Fruit fly (Drosophila melanogaster) whole organism, pupa: Measurements from ENCODE around the gene CG31102.
A peak's percentile ranks its signal among the peaks of the same experiment; 100 is the strongest.

Experiments used
- CG10348 ChIP-seq: fragments of 200-800 bp; sonication (Bioruptor generic); IDR thresholded peaks from 2 replicates; pipeline ENCODE4 v1.3.6; 2022; ENCODE audit warnings: missing biosample characterization, missing genetic modification characterization
- CG12605 ChIP-seq: fragments of 200-800 bp; sonication (Bioruptor generic); IDR thresholded peaks from 2 replicates; pipeline ENCODE4 v1.3.6; 2022; ENCODE audit warnings: missing biosample characterization, missing genetic modification characterization
- CG13204 ChIP-seq: fragments of 200-800 bp; sonication (Bioruptor generic); optimal IDR thresholded peaks from 2 replicates; lab custom pipeline; 2018; ENCODE audit warnings: missing biosample characterization, mild to moderate bottlenecking, missing genetic modification characterization, moderate library complexity
- CG14655 ChIP-seq: fragments of 200-800 bp; sonication (Bioruptor generic); optimal IDR thresholded peaks from 3 replicates; lab custom pipeline; 2017; ENCODE audit warnings: mild to moderate bottlenecking, missing biosample characterization, missing genetic modification reagents, missing genetic modification characterization
- CG15710 ChIP-seq: fragments of 200-800 bp; sonication (Bioruptor generic); optimal IDR thresholded peaks from 2 replicates; lab custom pipeline; 2018; ENCODE audit warnings: missing biosample characterization, mild to moderate bottlenecking, missing genetic modification characterization, moderate library complexity
- CG17806 ChIP-seq: fragments of 200-800 bp; sonication (Bioruptor generic); optimal IDR thresholded peaks from 2 replicates; lab custom pipeline; 2018; ENCODE audit warnings: missing biosample characterization, mild to moderate bottlenecking, missing genetic modification characterization, moderate library complexity
- CG32121 ChIP-seq: fragments of 200-800 bp; sonication (Bioruptor generic); IDR thresholded peaks from 2 replicates; pipeline ENCODE4 v1.3.6; 2022; ENCODE audit warnings: missing biosample characterization, missing genetic modification characterization
- CG34367 ChIP-seq: fragments of 200-800 bp; sonication (Bioruptor generic); optimal IDR thresholded peaks from 2 replicates; lab custom pipeline; 2018; ENCODE audit warnings: missing biosample characterization, mild to moderate bottlenecking, missing genetic modification characterization
- CG4496 ChIP-seq: fragments of 200-800 bp; sonication (Bioruptor generic); IDR thresholded peaks from 3 replicates; pipeline ENCODE4 v1.3.6; 2022; ENCODE audit warnings: missing biosample characterization, missing genetic modification characterization
- CG8159 ChIP-seq: fragments of 200-800 bp; sonication (Bioruptor generic); optimal IDR thresholded peaks from 3 replicates; lab custom pipeline; 2018; ENCODE audit warnings: missing biosample characterization, mild to moderate bottlenecking, missing genetic modification characterization, moderate library complexity
- CG8301 ChIP-seq: fragments of 200-800 bp; sonication (Bioruptor generic); optimal IDR thresholded peaks from 2 replicates; lab custom pipeline; 2018; ENCODE audit warnings: missing biosample characterization, mild to moderate bottlenecking, missing genetic modification characterization
- CG9948 ChIP-seq: fragments of 200-800 bp; sonication (Bioruptor generic); optimal IDR thresholded peaks from 2 replicates; lab custom pipeline; 2018; ENCODE audit warnings: missing biosample characterization, mild to moderate bottlenecking, missing genetic modification characterization, moderate library complexity
- D1 ChIP-seq: fragments of 200-800 bp; sonication (Bioruptor generic); optimal IDR thresholded peaks from 2 replicates; lab custom pipeline; 2018; ENCODE audit warnings: missing biosample characterization, mild to moderate bottlenecking, missing genetic modification characterization, moderate library complexity
- EcR ChIP-seq: fragments of 200-800 bp; sonication (Bioruptor generic); optimal IDR thresholded peaks from 3 replicates; lab custom pipeline; 2019; ENCODE audit warnings: missing biosample characterization, missing genetic modification characterization, mild to moderate bottlenecking, moderate library complexity, missing genetic modification reagents
- Ets98B ChIP-seq: fragments of 200-800 bp; sonication (Bioruptor generic); IDR thresholded peaks from 2 replicates; pipeline ENCODE4 v1.3.6; 2022; ENCODE audit warnings: missing biosample characterization, missing genetic modification characterization
- Pif1A ChIP-seq: fragments of 200-800 bp; sonication (Bioruptor generic); optimal IDR thresholded peaks from 3 replicates; lab custom pipeline; 2016; ENCODE audit warnings: missing biosample characterization, missing genetic modification characterization
- Pif1B ChIP-seq: fragments of 200-800 bp; sonication (Bioruptor generic); optimal IDR thresholded peaks from 3 replicates; lab custom pipeline; 2016; ENCODE audit warnings: missing biosample characterization, missing genetic modification characterization
- Snoo ChIP-seq: fragments of 200-800 bp; sonication (Bioruptor generic); optimal IDR thresholded peaks from 3 replicates; lab custom pipeline; 2017; ENCODE audit warnings: missing biosample characterization, mild to moderate bottlenecking, missing genetic modification characterization, inconsistent platforms
- fd96Ca ChIP-seq: fragments of 200-800 bp; sonication (Bioruptor generic); IDR thresholded peaks from 3 replicates; pipeline ENCODE4 v1.3.6; 2022; ENCODE audit warnings: missing biosample characterization, missing genetic modification characterization
- gl ChIP-seq: fragments of 200-800 bp; sonication (Bioruptor generic); optimal IDR thresholded peaks from 2 replicates; lab custom pipeline; 2018; ENCODE audit warnings: missing biosample characterization, mild to moderate bottlenecking, missing genetic modification characterization
- rn ChIP-seq: fragments of 200-800 bp; sonication (Bioruptor generic); IDR thresholded peaks from 2 replicates; pipeline ENCODE4 v1.3.6; 2022; ENCODE audit warnings: missing biosample characterization, missing genetic modification characterization

CG31102 gene

dm6 chr3R:25277112-25277511 is 18.3 kb downstream of the CG31102 start, which contains the start of gene CG10513:
Gene CG10513 (minus strand): TSS chr3R:25277212.
- TF ChIP-seq Ets98B (GFP tag; lab: Robert Waterston, UW) (no peak), Pif1A (GFP tag; lab: Kevin White, UChicago) (no peak), gl (tag; lab: Kevin White, UChicago) (no peak), CG14655 (GFP tag; lab: Kevin White, UChicago) (no peak), CG9948 (tag; lab: Kevin White, UChicago) (no peak), CG34367 (tag; lab: Kevin White, UChicago) (no peak), CG8159 (tag; lab: Kevin White, UChicago) (no peak), rn (GFP tag; lab: Robert Waterston, UW) (no peak), fd96Ca (GFP tag; lab: Robert Waterston, UW) (no peak), Pif1B (no peak), EcR (no peak), CG4496 (GFP tag; lab: Robert Waterston, UW) (no peak), CG17806 (tag; lab: Kevin White, UChicago) (no peak), Snoo (tag; lab: Kevin White, UChicago) (no peak), CG8301 (tag; lab: Kevin White, UChicago) (no peak)

dm6 chr3R:25275276-25275675 is 20.1 kb downstream of the CG31102 start:
- no peak for TF ChIP-seq CG10348 (GFP tag; lab: Robert Waterston, UW)
- no peak for TF ChIP-seq CG34367 (tag; lab: Kevin White, UChicago)
- TF ChIP-seq D1 = no peak
- TF ChIP-seq Pif1B = no peak
- no peak for TF ChIP-seq CG8159 (tag; lab: Kevin White, UChicago)
- TF ChIP-seq CG17806 (tag; lab: Kevin White, UChicago) = no peak
- TF ChIP-seq CG8301 (tag; lab: Kevin White, UChicago) = no peak
- no peak for TF ChIP-seq CG9948 (tag; lab: Kevin White, UChicago)

dm6 chr3R:25273537-25273936 is 21.9 kb downstream of the CG31102 start, which contains the start of gene CG11878:
Gene CG11878 (plus strand): TSS chr3R:25273837.
- TF ChIP-seq CG8159 (tag; lab: Kevin White, UChicago) (no peak), EcR (no peak), Snoo (tag; lab: Kevin White, UChicago) (no peak)

- no peak for TF ChIP-seq CG13204
- TF ChIP-seq Snoo (tag; lab: Kevin White, UChicago) = no peak
- no peak for TF ChIP-seq CG17806 (tag; lab: Kevin White, UChicago)
- no peak for TF ChIP-seq CG10348 (GFP tag; lab: Robert Waterston, UW)
- no peak for TF ChIP-seq CG8159 (tag; lab: Kevin White, UChicago)
- TF ChIP-seq Pif1B = no peak
- TF ChIP-seq CG12605 (GFP tag; lab: Robert Waterston, UW) = no peak
- no peak for TF ChIP-seq fd96Ca (GFP tag; lab: Robert Waterston, UW)
- no peak for TF ChIP-seq CG15710 (tag; lab: Kevin White, UChicago)
- TF ChIP-seq EcR = no peak
- TF ChIP-seq CG9948 (tag; lab: Kevin White, UChicago) = no peak
Observed at dm6 chr3R:25269909-25270308, 25.5 kb downstream of the CG31102 start, which contains the start of the genes CG11889 and CG11891. Gene CG11889 (plus strand): TSS chr3R:25270209. Gene CG11891 (plus strand): TSS chr3R:25270209.

dm6 chr3R:25266751-25267150 is 28.6 kb downstream of the CG31102 start:
- TF ChIP-seq CG4496 (GFP tag; lab: Robert Waterston, UW) (no peak), CG15710 (tag; lab: Kevin White, UChicago) (no peak), CG14655 (GFP tag; lab: Kevin White, UChicago) (no peak), rn (GFP tag; lab: Robert Waterston, UW) (no peak), CG34367 (tag; lab: Kevin White, UChicago) (no peak), Pif1A (GFP tag; lab: Kevin White, UChicago) (no peak), CG32121 (GFP tag; lab: Robert Waterston, UW) (no peak), fd96Ca (GFP tag; lab: Robert Waterston, UW) (no peak), CG8159 (tag; lab: Kevin White, UChicago) (no peak), D1 (no peak)
- TF ChIP-seq, all 21 proteins: peak for 0

- TF ChIP-seq CG12605 (GFP tag; lab: Robert Waterston, UW) = peak; percentile 51; the same call in 1 of the 2 replicates
- TF ChIP-seq CG14655 (GFP tag; lab: Kevin White, UChicago) = no peak
- no peak for TF ChIP-seq CG8159 (tag; lab: Kevin White, UChicago)
Observed at dm6 chr3R:25265589-25266201, 29.7 kb downstream of the CG31102 start, which contains the start of the genes GlnRS and RIOK2. Gene GlnRS (minus strand): TSS chr3R:25265721. Gene RIOK2 (plus strand): TSS chr3R:25265844.

dm6 chr3R:25262322-25262761 is 33.1 kb downstream of the CG31102 start, which contains the start of the genes Kdsr and CG11858:
Gene Kdsr (minus strand): TSS chr3R:25262498.
Gene CG11858 (plus strand): TSS chr3R:25262741.
- TF ChIP-seq Pif1A (GFP tag; lab: Kevin White, UChicago) (no peak), CG10348 (GFP tag; lab: Robert Waterston, UW) (peak; percentile 46; the same call in 1 of the 2 replicates), Snoo (tag; lab: Kevin White, UChicago) (peak; percentile 34), CG15710 (tag; lab: Kevin White, UChicago) (peak; percentile 48), fd96Ca (GFP tag; lab: Robert Waterston, UW) (peak; percentile 64; the same call in 2 of the 3 replicates), Ets98B (GFP tag; lab: Robert Waterston, UW) (peak; percentile 62), rn (GFP tag; lab: Robert Waterston, UW) (no peak), CG17806 (tag; lab: Kevin White, UChicago) (peak; percentile 53), CG34367 (tag; lab: Kevin White, UChicago) (peak; percentile 39), CG9948 (tag; lab: Kevin White, UChicago) (peak; percentile 49), EcR (peak; percentile 81), CG12605 (GFP tag; lab: Robert Waterston, UW) (no peak), gl (tag; lab: Kevin White, UChicago) (no peak), CG4496 (GFP tag; lab: Robert Waterston, UW) (peak; percentile 82), CG32121 (GFP tag; lab: Robert Waterston, UW) (peak; percentile 75)
- TF ChIP-seq, all 21 proteins: peak for 11
